Worm (Caenorhabditis elegans): ENCODE measurements around the gene F47B8.8.

DNA sequence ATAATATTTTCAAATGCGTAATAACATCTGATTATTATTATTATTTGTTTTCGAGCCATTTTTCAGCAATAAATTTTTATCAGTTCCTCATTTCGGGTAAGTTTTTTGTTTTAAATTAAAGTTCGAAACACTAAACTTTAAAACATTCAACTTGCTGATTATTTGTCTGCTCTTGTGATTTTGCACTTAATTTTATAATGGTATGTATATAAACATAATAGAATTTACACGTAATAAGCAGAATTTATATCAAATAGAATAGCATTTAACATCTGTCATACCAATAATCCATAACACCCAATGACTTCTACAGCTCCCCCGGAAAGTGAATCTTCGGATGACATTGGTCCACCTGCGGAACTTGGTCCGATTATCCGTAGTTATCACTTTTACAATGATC is 1.6 kb downstream of the F47B8.8 start, which contains the start of gene srm-4:
- TF ChIP-seq unc-86 (tag; optimal IDR thresholded peaks at IDR 0.05) = no peak
- no peak for TF ChIP-seq lir-3 (tag; optimal IDR thresholded peaks at IDR 0.05; ENCODE audit: poor library complexity)
- TF ChIP-seq ces-1 (GFP tag; optimal IDR thresholded peaks at IDR 0.05) = no peak
- TF ChIP-seq nhr-76 (tag; optimal IDR thresholded peaks at IDR 0.05) = no peak
- TF ChIP-seq dpl-1 (GFP tag; optimal IDR thresholded peaks at IDR 0.05) = no peak
- no peak for TF ChIP-seq jun-1 (tag; optimal IDR thresholded peaks at IDR 0.05)
- no peak for TF ChIP-seq pqm-1 (tag; optimal IDR thresholded peaks at IDR 0.05)
- TF ChIP-seq unc-98 (GFP tag; IDR thresholded peaks at IDR 0.05) = no peak
- no peak for TF ChIP-seq nhr-77 (tag; optimal IDR thresholded peaks at IDR 0.05)
- no peak for TF ChIP-seq blmp-1 (tag; optimal IDR thresholded peaks at IDR 0.05)
- TF ChIP-seq fkh-10 (GFP tag; optimal IDR thresholded peaks at IDR 0.05) = no peak
- TF ChIP-seq egl-27 (tag; optimal IDR thresholded peaks at IDR 0.05) = no peak

All from whole organism, L1 larva.